Fruit fly (Drosophila melanogaster) whole organism, embryonic: ENCODE results near the gene sdt.

Source experiments
- CG10267 ChIP-seq: fragments of 200-800 bp; sonication (Bioruptor generic); optimal IDR thresholded peaks from 2 replicates; lab custom pipeline; 2018; ENCODE audit warnings: missing biosample characterization, mild to moderate bottlenecking, missing genetic modification characterization, moderate library complexity
- CG11085 ChIP-seq: fragments of 200-800 bp; sonication (Bioruptor generic); IDR thresholded peaks from 2 replicates; pipeline ENCODE4 v1.3.6; 2022; ENCODE audit warnings: missing biosample characterization, missing genetic modification characterization
- CG11398 ChIP-seq: fragments of 200-800 bp; sonication (Bioruptor generic); optimal IDR thresholded peaks from 2 replicates; lab custom pipeline; 2016; ENCODE audit warnings: missing biosample characterization, missing genetic modification characterization
- CG12219 ChIP-seq: fragments of 200-800 bp; sonication (Bioruptor generic); optimal IDR thresholded peaks from 3 replicates; lab custom pipeline; 2018; ENCODE audit warnings: missing biosample characterization, mild to moderate bottlenecking, missing genetic modification characterization
- CG12659 ChIP-seq: fragments of 200-800 bp; sonication (Bioruptor generic); optimal IDR thresholded peaks from 3 replicates; lab custom pipeline; 2017; ENCODE audit warnings: mild to moderate bottlenecking, missing biosample characterization, missing genetic modification reagents, missing genetic modification characterization
- CG14050 ChIP-seq: fragments of 200-800 bp; sonication (Bioruptor generic); IDR thresholded peaks from 3 replicates; pipeline ENCODE4 v1.3.6; 2022; ENCODE audit warnings: missing biosample characterization, missing genetic modification characterization
- CG14667 ChIP-seq: fragments of 200-800 bp; sonication (Bioruptor generic); IDR thresholded peaks from 2 replicates; pipeline ENCODE4 v1.3.6; 2022; ENCODE audit warnings: missing biosample characterization, missing genetic modification characterization
- CG1602 ChIP-seq: fragments of 200-800 bp; sonication (Bioruptor generic); optimal IDR thresholded peaks from 3 replicates; lab custom pipeline; 2016; ENCODE audit warnings: missing biosample characterization, missing genetic modification characterization
- CG16815 ChIP-seq: fragments of 200-800 bp; sonication (Bioruptor generic); optimal IDR thresholded peaks from 3 replicates; lab custom pipeline; 2017; ENCODE audit warnings: missing biosample characterization, mild to moderate bottlenecking, missing genetic modification characterization
- CG17829 ChIP-seq: fragments of 200-800 bp; optimal IDR thresholded peaks from 2 replicates; lab custom pipeline; 2019; ENCODE audit warnings: missing biosample characterization, mild to moderate bottlenecking, missing genetic modification characterization, moderate library complexity
- CG1832 ChIP-seq: fragments of 200-800 bp; sonication (Bioruptor generic); optimal IDR thresholded peaks from 2 replicates; lab custom pipeline; 2017; ENCODE audit warnings: missing biosample characterization, mild to moderate bottlenecking, missing genetic modification characterization, inconsistent platforms
- CG30020 ChIP-seq: fragments of 200-800 bp; optimal IDR thresholded peaks from 2 replicates; lab custom pipeline; 2019; ENCODE audit warnings: missing biosample characterization, mild to moderate bottlenecking, missing genetic modification characterization, moderate library complexity
- CG42726 ChIP-seq: fragments of 200-800 bp; sonication (Bioruptor generic); IDR thresholded peaks from 2 replicates; pipeline ENCODE4 v1.3.6; 2022; ENCODE audit warnings: missing biosample characterization, missing genetic modification characterization; ENCODE audit not compliant: partially characterized antibody
- CG4282 ChIP-seq: fragments of 200-800 bp; sonication (Bioruptor generic); optimal IDR thresholded peaks from 2 replicates; lab custom pipeline; 2016; ENCODE audit warnings: missing biosample characterization, missing genetic modification characterization
- CG4360 ChIP-seq: fragments of 200-800 bp; sonication (Bioruptor generic); IDR thresholded peaks from 2 replicates; pipeline ENCODE4 v1.3.6; 2022; ENCODE audit warnings: missing biosample characterization, missing genetic modification characterization
- CG4707 ChIP-seq: fragments of 200-800 bp; sonication (Bioruptor generic); optimal IDR thresholded peaks from 2 replicates; lab custom pipeline; 2018; ENCODE audit warnings: missing biosample characterization, mild to moderate bottlenecking, missing genetic modification characterization, moderate library complexity
- CG5245 ChIP-seq: fragments of 200-800 bp; sonication (Bioruptor generic); optimal IDR thresholded peaks from 3 replicates; lab custom pipeline; 2016; ENCODE audit warnings: missing biosample characterization, missing genetic modification characterization
- CG6254 ChIP-seq: fragments of 200-800 bp; sonication (Bioruptor generic); optimal IDR thresholded peaks from 3 replicates; lab custom pipeline; 2017; ENCODE audit warnings: mild to moderate bottlenecking, missing biosample characterization, missing genetic modification reagents, missing genetic modification characterization
- CG6272 ChIP-seq: fragments of 200-800 bp; sonication (Bioruptor generic); IDR thresholded peaks from 2 replicates; pipeline ENCODE4 v1.3.6; 2022; ENCODE audit warnings: missing biosample characterization, missing genetic modification characterization
- CG6854 ChIP-seq: fragments of 200-800 bp; sonication (Bioruptor generic); optimal IDR thresholded peaks from 3 replicates; lab custom pipeline; 2017; ENCODE audit warnings: missing biosample characterization, mild to moderate bottlenecking, missing genetic modification characterization
- CG7745 ChIP-seq: fragments of 200-800 bp; sonication (Bioruptor generic); optimal IDR thresholded peaks from 2 replicates; lab custom pipeline; 2018; ENCODE audit warnings: missing biosample characterization, mild to moderate bottlenecking, missing genetic modification characterization, moderate library complexity
- CG8089 ChIP-seq: fragments of 200-800 bp; sonication (Bioruptor generic); optimal IDR thresholded peaks from 3 replicates; lab custom pipeline; 2016; ENCODE audit warnings: missing biosample characterization, missing genetic modification characterization
- CG8281 ChIP-seq: fragments of 200-800 bp; sonication (Bioruptor generic); optimal IDR thresholded peaks from 2 replicates; lab custom pipeline; 2018; ENCODE audit warnings: missing biosample characterization, mild to moderate bottlenecking, missing genetic modification characterization, moderate library complexity
- CG9609 ChIP-seq: fragments of 200-800 bp; sonication (Bioruptor generic); optimal IDR thresholded peaks from 3 replicates; lab custom pipeline; 2016; ENCODE audit warnings: missing biosample characterization, missing genetic modification characterization
- CG9727 ChIP-seq: fragments of 200-800 bp; sonication (Bioruptor generic); optimal IDR thresholded peaks from 3 replicates; lab custom pipeline; 2017; ENCODE audit warnings: missing biosample characterization, mild to moderate bottlenecking, missing genetic modification characterization
- Dbx ChIP-seq: fragments of 200-800 bp; sonication (Bioruptor generic); IDR thresholded peaks from 3 replicates; pipeline ENCODE4 v1.3.6; 2022; ENCODE audit warnings: missing biosample characterization, missing genetic modification characterization
- Deaf1 ChIP-seq: fragments of 200-800 bp; optimal IDR thresholded peaks from 3 replicates; lab custom pipeline; 2019; ENCODE audit warnings: missing biosample characterization, mild to moderate bottlenecking, missing genetic modification characterization, moderate library complexity
- Fer2 ChIP-seq: fragments of 200-800 bp; sonication (Bioruptor generic); optimal IDR thresholded peaks from 2 replicates; lab custom pipeline; 2018; ENCODE audit warnings: missing biosample characterization, mild to moderate bottlenecking, missing genetic modification characterization, moderate library complexity
- Hmr ChIP-seq: fragments of 200-800 bp; sonication (Bioruptor generic); optimal IDR thresholded peaks from 3 replicates; lab custom pipeline; 2017; ENCODE audit warnings: mild to moderate bottlenecking, missing biosample characterization, missing genetic modification reagents, missing genetic modification characterization
- Hr78 ChIP-seq, 2 experiments: fragments of 200-800 bp in 1 of 2; fragments of >200 bp in 1 of 2; sonication (Bioruptor generic) in 1 of 2; optimal IDR thresholded peaks; 2 replicates each; lab custom pipeline; 2017 to 2019; ENCODE audit warnings: missing biosample characterization in 2 of 2, missing genetic modification characterization in 2 of 2, mild to moderate bottlenecking in 1 of 2, moderate library complexity in 1 of 2
- Mad ChIP-seq: fragments of 200-800 bp; sonication (Bioruptor generic); optimal IDR thresholded peaks from 2 replicates; lab custom pipeline; 2016; ENCODE audit warnings: missing biosample characterization, missing genetic modification characterization
- Neu2 ChIP-seq: fragments of 200-800 bp; sonication (Bioruptor generic); optimal IDR thresholded peaks from 3 replicates; lab custom pipeline; 2016; ENCODE audit warnings: missing biosample characterization, missing genetic modification characterization, borderline replicate concordance
- Poxn ChIP-seq: fragments of 200-800 bp; sonication (Bioruptor generic); IDR thresholded peaks from 2 replicates; pipeline ENCODE4 v1.3.6; 2022; ENCODE audit warnings: missing biosample characterization, missing genetic modification characterization
- Side ChIP-seq: fragments of 200-800 bp; sonication (Bioruptor generic); optimal IDR thresholded peaks from 2 replicates; lab custom pipeline; 2016; ENCODE audit warnings: missing biosample characterization, missing genetic modification characterization
- Six4 ChIP-seq: fragments of 200-800 bp; sonication (Bioruptor generic); optimal IDR thresholded peaks from 2 replicates; lab custom pipeline; 2016; ENCODE audit warnings: missing biosample characterization, missing genetic modification characterization
- Sox102F ChIP-seq: fragments of 200-800 bp; sonication (Bioruptor generic); optimal IDR thresholded peaks from 2 replicates; lab custom pipeline; 2018; ENCODE audit warnings: missing biosample characterization, mild to moderate bottlenecking, missing genetic modification characterization, moderate library complexity
- Stat92E ChIP-seq, 3 experiments: fragments of >200 bp in 2 of 3; fragments of 200-800 bp in 1 of 3; sonication (Bioruptor generic) in 1 of 3; optimal IDR thresholded peaks; 2 replicates each; lab custom pipeline; 2017 to 2019; ENCODE audit warnings: missing biosample characterization in 3 of 3, missing genetic modification characterization in 3 of 3, mild to moderate bottlenecking in 1 of 3, moderate library complexity in 1 of 3
- YL-1 ChIP-seq: fragments of 200-800 bp; sonication (Bioruptor generic); optimal IDR thresholded peaks from 3 replicates; lab custom pipeline; 2017; ENCODE audit warnings: missing biosample characterization, mild to moderate bottlenecking, missing genetic modification characterization
- az2 ChIP-seq: fragments of 200-800 bp; sonication (Bioruptor generic); optimal IDR thresholded peaks from 3 replicates; lab custom pipeline; 2016; ENCODE audit warnings: missing biosample characterization, missing genetic modification characterization
- bab2 ChIP-seq: fragments of 200-800 bp; sonication (Bioruptor generic); optimal IDR thresholded peaks from 2 replicates; lab custom pipeline; 2016; ENCODE audit warnings: missing biosample characterization, missing genetic modification characterization
- br ChIP-seq: fragments of >200 bp; optimal IDR thresholded peaks from 2 replicates; lab custom pipeline; 2017
- corto ChIP-seq: fragments of 200-800 bp; sonication (Bioruptor generic); optimal IDR thresholded peaks from 2 replicates; lab custom pipeline; 2016; ENCODE audit warnings: missing biosample characterization, mild to moderate bottlenecking, missing genetic modification characterization, moderate library complexity
- croc ChIP-seq: fragments of 200-800 bp; sonication (Bioruptor generic); conservative IDR thresholded peaks from 3 replicates; pipeline ENCODE4 v1.3.6; 2022; ENCODE audit warnings: missing biosample characterization, missing genetic modification characterization
- eve ChIP-seq, 2 experiments: fragments of >200 bp; optimal IDR thresholded peaks; 2 replicates each; lab custom pipeline; 2017; ENCODE audit warnings: missing biosample characterization in 2 of 2, missing genetic modification characterization in 2 of 2
- ewg ChIP-seq: fragments of 200-800 bp; sonication (Bioruptor generic); optimal IDR thresholded peaks from 3 replicates; lab custom pipeline; 2017; ENCODE audit warnings: mild to moderate bottlenecking, missing biosample characterization, missing genetic modification reagents, missing genetic modification characterization
- gcm ChIP-seq: fragments of 200-800 bp; sonication (Bioruptor generic); optimal IDR thresholded peaks from 2 replicates; lab custom pipeline; 2019; ENCODE audit warnings: missing biosample characterization, mild to moderate bottlenecking, missing genetic modification characterization, moderate library complexity
- maf-S ChIP-seq: fragments of 200-800 bp; sonication (Bioruptor generic); optimal IDR thresholded peaks from 2 replicates; lab custom pipeline; 2016; ENCODE audit warnings: missing biosample characterization, missing genetic modification characterization
- scrt ChIP-seq: fragments of 200-800 bp; sonication (Bioruptor generic); optimal IDR thresholded peaks from 2 replicates; lab custom pipeline; 2018; ENCODE audit warnings: missing biosample characterization, mild to moderate bottlenecking, missing genetic modification characterization, moderate library complexity
- sd ChIP-seq: fragments of 200-800 bp; sonication (Bioruptor generic); optimal IDR thresholded peaks from 3 replicates; lab custom pipeline; 2018; ENCODE audit warnings: missing biosample characterization, mild to moderate bottlenecking, missing genetic modification characterization, moderate library complexity
- toy ChIP-seq: fragments of 200-800 bp; sonication (Bioruptor generic); IDR thresholded peaks from 2 replicates; pipeline ENCODE4 v1.3.6; 2022; ENCODE audit warnings: missing biosample characterization, missing genetic modification characterization
- trem ChIP-seq: fragments of 200-800 bp; optimal IDR thresholded peaks from 3 replicates; lab custom pipeline; 2019; ENCODE audit warnings: missing biosample characterization, mild to moderate bottlenecking, missing genetic modification characterization, moderate library complexity
- ttk ChIP-seq: fragments of 200-800 bp; sonication (Bioruptor generic); IDR thresholded peaks from 2 replicates; pipeline ENCODE4 v2.1.2; 2022; ENCODE audit warnings: missing biosample characterization, missing genetic modification characterization

sdt gene

DNA sequence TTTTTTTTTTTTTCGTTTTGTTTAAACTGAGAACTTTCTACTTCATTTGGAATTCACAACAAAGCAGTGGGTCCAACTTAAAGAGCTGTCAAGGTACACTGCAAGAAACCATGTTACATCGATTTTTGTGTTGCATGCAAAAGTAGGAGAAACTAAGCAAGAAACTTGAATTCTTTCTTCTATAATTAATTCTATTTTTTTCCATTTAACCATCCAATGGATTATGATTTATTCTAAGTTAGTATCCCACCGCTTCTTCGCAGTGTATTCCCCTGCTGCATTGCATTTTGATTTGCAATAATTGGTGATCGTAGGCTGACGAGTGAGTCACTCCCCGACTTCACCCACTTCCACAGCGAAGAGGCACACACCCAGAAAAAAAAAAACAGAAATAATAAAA is 81.5 kb downstream of the sdt start (continued):
- TF ChIP-seq Side (GFP tag; lab: Kevin White, UChicago) (no peak), Poxn (GFP tag; lab: Robert Waterston, UW) (no peak), CG4282 (GFP tag; lab: Kevin White, UChicago) (no peak), sd (tag; lab: Kevin White, UChicago) (no peak), scrt (no peak), gcm (GFP tag; lab: Kevin White, UChicago) (no peak), CG4360 (GFP tag; lab: Robert Waterston, UW) (no peak), bab2 (GFP tag; lab: Kevin White, UChicago) (no peak), Fer2 (tag; lab: Kevin White, UChicago) (no peak), CG8281 (tag; lab: Kevin White, UChicago) (no peak), CG9727 (GFP tag; lab: Kevin White, UChicago) (no peak), ewg (GFP tag; lab: Kevin White, UChicago) (no peak), CG5245 (GFP tag; lab: Kevin White, UChicago) (peak; percentile 10), CG8089 (GFP tag; lab: Kevin White, UChicago) (no peak), Neu2 (GFP tag; lab: Kevin White, UChicago) (no peak), croc (peak; percentile 37; the same call in 1 of the 3 replicates), Hr78 (GFP tag; optimal IDR thresholded peaks at IDR 0.05; lab: Kevin White, UChicago) (no peak), Mad (GFP tag; lab: Kevin White, UChicago) (no peak), CG6254 (GFP tag; lab: Kevin White, UChicago) (no peak), corto (no peak), CG14667 (GFP tag; lab: Robert Waterston, UW) (no peak), Dbx (GFP tag; lab: Robert Waterston, UW) (no peak), CG1832 (GFP tag; lab: Kevin White, UChicago) (no peak), az2 (GFP tag; lab: Kevin White, UChicago) (peak; percentile 41), CG6854 (no peak), CG1602 (GFP tag; lab: Kevin White, UChicago) (no peak), CG6272 (GFP tag; lab: Robert Waterston, UW) (no peak), CG9609 (no peak), maf-S (GFP tag; lab: Kevin White, UChicago) (no peak), Hmr (GFP tag; lab: Kevin White, UChicago) (no peak), toy (GFP tag; lab: Robert Waterston, UW) (no peak), ttk (GFP tag; lab: Robert Waterston, UW) (no peak), Six4 (GFP tag; lab: Kevin White, UChicago) (no peak), CG10267 (no peak), br (lab: Kevin White, UChicago) (no peak), CG16815 (no peak), CG42726 (GFP tag; lab: Robert Waterston, UW) (no peak), CG12659 (no peak), CG11085 (GFP tag; lab: Robert Waterston, UW) (no peak), CG30020 (tag; lab: Kevin White, UChicago) (no peak), eve (GFP tag; optimal IDR thresholded peaks at IDR 0.05; lab: Kevin White, UChicago) (no peak), trem (tag; lab: Kevin White, UChicago) (peak; percentile 20), CG17829 (peak; percentile 12), Sox102F (GFP tag; lab: Kevin White, UChicago) (peak; percentile 31), CG12219 (no peak), CG4707 (no peak), CG14050 (GFP tag; lab: Robert Waterston, UW) (no peak), Stat92E (GFP tag; optimal IDR thresholded peaks at IDR 0.05; lab: Kevin White, UChicago) (no peak), CG7745 (tag; lab: Kevin White, UChicago) (no peak), CG11398 (GFP tag; lab: Kevin White, UChicago) (no peak), YL-1 (no peak), Deaf1 (tag; lab: Kevin White, UChicago) (no peak)
